Worm (Caenorhabditis elegans) whole organism, L3 larva: ENCODE measurements around the gene ZK616.8.

Source experiments
- ZK546.5 ChIP-seq: sonication (generic microtip); optimal IDR thresholded peaks from 2 replicates; lab custom pipeline; 2017; ENCODE audit warnings: missing biosample characterization, missing genetic modification characterization
- ama-1 ChIP-seq: fragments of 150-350 bp; optimal IDR thresholded peaks from 2 replicates; lab custom pipeline; 2018
- ceh-16 ChIP-seq: sonication (generic microtip); optimal IDR thresholded peaks from 2 replicates; lab custom pipeline; 2017; ENCODE audit warnings: missing biosample characterization, missing genetic modification characterization
- ceh-28 ChIP-seq: fragments of 150-350 bp; optimal IDR thresholded peaks from 2 replicates; lab custom pipeline; 2014; ENCODE audit warnings: missing biosample characterization, missing genetic modification reagents, missing genetic modification characterization
- ceh-82 ChIP-seq: fragments of 150-350 bp; optimal IDR thresholded peaks from 2 replicates; lab custom pipeline; 2014; ENCODE audit warnings: missing biosample characterization, missing genetic modification characterization
- ceh-9 ChIP-seq: sonication (generic microtip); optimal IDR thresholded peaks from 2 replicates; lab custom pipeline; 2018; ENCODE audit warnings: missing biosample characterization, missing genetic modification characterization
- daf-12 ChIP-seq: fragments of 150-350 bp; optimal IDR thresholded peaks from 2 replicates; lab custom pipeline; 2014; ENCODE audit warnings: missing biosample characterization, missing genetic modification reagents, missing genetic modification characterization
- egl-27 ChIP-seq: sonication (generic microtip); optimal IDR thresholded peaks from 4 replicates; lab custom pipeline; 2017; ENCODE audit warnings: missing biosample characterization, missing genetic modification reagents, missing genetic modification characterization
- elt-1 ChIP-seq: fragments of 150-350 bp; optimal IDR thresholded peaks from 2 replicates; lab custom pipeline; 2014; ENCODE audit warnings: missing biosample characterization, missing genetic modification characterization
- elt-2 ChIP-seq: sonication (generic microtip); optimal IDR thresholded peaks from 2 replicates; lab custom pipeline; 2016; ENCODE audit warnings: missing genetic modification reagents, mild to moderate bottlenecking, missing genetic modification characterization, missing compliant biosample characterization
- elt-3 ChIP-seq, 3 experiments: fragments of 150-350 bp in 1 of 3; sonication (generic microtip) in 2 of 3; optimal IDR thresholded peaks; 2 replicates in 2 of 3; 4 replicates in 1 of 3; lab custom pipeline; 2014 to 2017; ENCODE audit warnings: missing biosample characterization in 3 of 3, missing genetic modification characterization in 3 of 3
- eor-1 ChIP-seq, 2 experiments: fragments of 150-350 bp; optimal IDR thresholded peaks; 2 replicates each; lab custom pipeline; 2014 to 2018; ENCODE audit warnings: missing biosample characterization in 2 of 2, missing genetic modification characterization in 2 of 2
- fkh-2 ChIP-seq: fragments of 150-350 bp; optimal IDR thresholded peaks from 2 replicates; lab custom pipeline; 2014; ENCODE audit warnings: missing biosample characterization, missing genetic modification reagents, missing genetic modification characterization
- fos-1 ChIP-seq: fragments of 150-350 bp; optimal IDR thresholded peaks from 2 replicates; lab custom pipeline; 2014; ENCODE audit warnings: missing biosample characterization, missing genetic modification characterization
- hmg-11 ChIP-seq: sonication (generic microtip); optimal IDR thresholded peaks from 2 replicates; lab custom pipeline; 2016; ENCODE audit warnings: missing genetic modification characterization, missing compliant biosample characterization
- jun-1 ChIP-seq: fragments of 150-350 bp; optimal IDR thresholded peaks from 2 replicates; lab custom pipeline; 2014; ENCODE audit warnings: missing biosample characterization, missing genetic modification reagents, missing genetic modification characterization
- lin-15B ChIP-seq: fragments of 150-350 bp; optimal IDR thresholded peaks from 2 replicates; lab custom pipeline; 2014; ENCODE audit warnings: missing biosample characterization, missing genetic modification characterization
- lin-39 ChIP-seq: fragments of 150-350 bp; optimal IDR thresholded peaks from 2 replicates; lab custom pipeline; 2018; ENCODE audit warnings: missing biosample characterization, missing genetic modification reagents, missing genetic modification characterization
- lsy-12 ChIP-seq: sonication (generic microtip); optimal IDR thresholded peaks from 2 replicates; lab custom pipeline; 2016; ENCODE audit warnings: mild to moderate bottlenecking, missing genetic modification characterization, missing compliant biosample characterization
- mdl-1 ChIP-seq: fragments of 150-350 bp; optimal IDR thresholded peaks from 2 replicates; lab custom pipeline; 2014; ENCODE audit warnings: missing biosample characterization, missing genetic modification characterization
- mml-1 ChIP-seq: fragments of 150-350 bp; sonication (generic microtip); optimal IDR thresholded peaks from 3 replicates; lab custom pipeline; 2014; ENCODE audit warnings: missing biosample characterization, missing genetic modification characterization
- nfya-1 ChIP-seq: sonication (generic microtip); optimal IDR thresholded peaks from 2 replicates; lab custom pipeline; 2017; ENCODE audit warnings: missing genetic modification characterization, mild to moderate bottlenecking, missing compliant biosample characterization, antibody characterized with exemption, moderate library complexity; ENCODE audit not compliant: insufficient read depth
- nhr-11 ChIP-seq: fragments of 150-350 bp; optimal IDR thresholded peaks from 2 replicates; lab custom pipeline; 2014; ENCODE audit warnings: missing biosample characterization, missing genetic modification characterization
- nhr-12 ChIP-seq: fragments of 150-350 bp; optimal IDR thresholded peaks from 2 replicates; lab custom pipeline; 2014; ENCODE audit warnings: missing biosample characterization, missing genetic modification characterization
- nhr-23 ChIP-seq: fragments of 150-350 bp; optimal IDR thresholded peaks from 2 replicates; lab custom pipeline; 2014; ENCODE audit warnings: missing biosample characterization, missing genetic modification reagents, missing genetic modification characterization
- nhr-237 ChIP-seq: fragments of 150-350 bp; optimal IDR thresholded peaks from 2 replicates; lab custom pipeline; 2014; ENCODE audit warnings: missing biosample characterization, missing genetic modification characterization
- nhr-25 ChIP-seq: sonication (generic microtip); optimal IDR thresholded peaks from 2 replicates; lab custom pipeline; 2017; ENCODE audit warnings: missing biosample characterization, missing genetic modification characterization
- nhr-28 ChIP-seq: fragments of 150-350 bp; optimal IDR thresholded peaks from 2 replicates; lab custom pipeline; 2014; ENCODE audit warnings: missing biosample characterization, missing genetic modification characterization
- nhr-67 ChIP-seq: fragments of 150-350 bp; optimal IDR thresholded peaks from 2 replicates; lab custom pipeline; 2014; ENCODE audit warnings: missing biosample characterization, missing genetic modification characterization
- nhr-76 ChIP-seq: fragments of 150-350 bp; sonication (generic microtip); optimal IDR thresholded peaks from 5 replicates; lab custom pipeline; 2014; ENCODE audit warnings: missing biosample characterization, missing genetic modification characterization
- nhr-77 ChIP-seq: fragments of 150-350 bp; optimal IDR thresholded peaks from 2 replicates; lab custom pipeline; 2014; ENCODE audit warnings: missing biosample characterization, missing genetic modification characterization
- pha-4 ChIP-seq: fragments of 150-350 bp; optimal IDR thresholded peaks from 2 replicates; lab custom pipeline; 2014; ENCODE audit warnings: missing biosample characterization, missing genetic modification reagents, missing genetic modification characterization
- pqm-1 ChIP-seq: fragments of 150-350 bp; optimal IDR thresholded peaks from 2 replicates; lab custom pipeline; 2017; ENCODE audit warnings: missing biosample characterization, missing genetic modification characterization, inconsistent platforms
- snpc-4 ChIP-seq: fragments of 150-350 bp; optimal IDR thresholded peaks from 2 replicates; lab custom pipeline; 2014; ENCODE audit warnings: missing biosample characterization, missing genetic modification characterization
- tbx-2 ChIP-seq: sonication (generic microtip); optimal IDR thresholded peaks from 2 replicates; lab custom pipeline; 2016; ENCODE audit warnings: mild to moderate bottlenecking, missing genetic modification characterization, missing compliant biosample characterization
- unc-39 ChIP-seq: sonication (generic microtip); optimal IDR thresholded peaks from 4 replicates; lab custom pipeline; 2017; ENCODE audit warnings: missing biosample characterization, missing genetic modification characterization
- unc-62 ChIP-seq: fragments of 150-350 bp; sonication (generic microtip); optimal IDR thresholded peaks from 4 replicates; lab custom pipeline; 2014; ENCODE audit warnings: missing biosample characterization, missing genetic modification reagents, missing genetic modification characterization
- zag-1 ChIP-seq: fragments of 150-350 bp; optimal IDR thresholded peaks from 2 replicates; lab custom pipeline; 2014; ENCODE audit warnings: missing biosample characterization, missing genetic modification characterization
- ztf-4 ChIP-seq: fragments of 150-350 bp; optimal IDR thresholded peaks from 2 replicates; lab custom pipeline; 2014; ENCODE audit warnings: missing biosample characterization, missing genetic modification characterization

ZK616.8 gene

DNA sequence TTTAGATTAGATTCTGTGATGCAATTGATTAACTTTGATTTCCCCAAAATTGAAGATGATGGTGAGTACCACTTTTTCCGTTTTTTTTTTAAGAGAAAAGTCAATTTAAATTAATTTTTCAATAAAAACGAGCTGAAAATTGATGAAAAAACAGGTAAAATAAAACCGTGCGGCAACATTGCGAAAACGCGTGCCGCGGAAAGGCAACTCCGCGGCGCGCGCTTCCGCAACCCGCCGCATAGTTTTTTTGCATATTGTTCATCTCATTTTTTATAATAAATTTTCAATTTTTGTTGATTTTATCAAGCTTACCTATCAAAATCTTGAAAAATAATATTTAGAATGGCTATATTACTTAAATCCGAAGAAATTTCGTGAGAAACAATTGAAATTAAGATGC is 41.1 kb downstream of the ZK616.8 start:
- peak; percentile 40 for TF ChIP-seq nfya-1
- peak; percentile 42 for TF ChIP-seq nhr-23 (tag; lab: Kevin White, UChicago)
- TF ChIP-seq lsy-12 (tag; lab: Kevin White, UChicago), result no peak
- no peak for TF ChIP-seq elt-1 (tag; lab: Kevin White, UChicago)

DNA sequence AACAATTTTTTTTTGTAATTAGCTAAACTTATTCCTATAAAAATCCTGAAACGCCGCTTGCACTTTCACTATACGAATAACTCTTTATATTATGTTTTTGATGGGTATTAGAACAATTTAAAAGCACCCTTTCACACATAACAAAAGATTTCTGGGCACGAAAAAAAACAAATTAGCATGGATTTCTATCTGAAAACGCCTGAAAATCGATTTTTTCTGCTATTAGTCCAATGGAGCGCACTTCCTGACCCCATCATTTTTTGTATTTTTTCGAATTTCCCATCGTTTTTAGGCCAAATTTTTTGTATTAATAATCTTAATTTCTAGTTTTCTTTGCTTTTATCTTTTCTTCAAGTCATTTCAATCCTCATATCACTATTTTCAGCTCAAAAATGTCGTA is 42.6 kb downstream of the ZK616.8 start, which contains the start of gene F41H10.3:
TSS of gene F41H10.3 (plus strand) at position 388 of the 400 bp plus-strand sequence.
- TF ChIP-seq zag-1 (tag; lab: Kevin White, UChicago), result no peak
- TF ChIP-seq lsy-12 (tag; lab: Kevin White, UChicago), result no peak
- no peak for TF ChIP-seq pqm-1
- no peak for TF ChIP-seq unc-39 (tag; lab: Kevin White, UChicago)
- TF ChIP-seq pha-4, result no peak
- no peak for TF ChIP-seq nhr-67
- no peak for TF ChIP-seq nhr-77
- no peak for TF ChIP-seq ceh-82 (tag; lab: Kevin White, UChicago)
- no peak for TF ChIP-seq snpc-4 (tag; lab: Kevin White, UChicago)
- no peak for TF ChIP-seq fkh-2 (tag; lab: Kevin White, UChicago)
- no peak for TF ChIP-seq jun-1 (tag; lab: Kevin White, UChicago)
- TF ChIP-seq nhr-23 (tag; lab: Kevin White, UChicago), result no peak
- TF ChIP-seq elt-3 (tag; optimal IDR thresholded peaks at IDR 0.05; lab: Kevin White, UChicago), result no peak
- no peak for TF ChIP-seq ama-1 (lab: Kevin White, UChicago)
- no peak for TF ChIP-seq nhr-12 (tag; lab: Kevin White, UChicago)
- no peak for TF ChIP-seq ceh-9
- no peak for TF ChIP-seq elt-1 (tag; lab: Kevin White, UChicago)

DNA sequence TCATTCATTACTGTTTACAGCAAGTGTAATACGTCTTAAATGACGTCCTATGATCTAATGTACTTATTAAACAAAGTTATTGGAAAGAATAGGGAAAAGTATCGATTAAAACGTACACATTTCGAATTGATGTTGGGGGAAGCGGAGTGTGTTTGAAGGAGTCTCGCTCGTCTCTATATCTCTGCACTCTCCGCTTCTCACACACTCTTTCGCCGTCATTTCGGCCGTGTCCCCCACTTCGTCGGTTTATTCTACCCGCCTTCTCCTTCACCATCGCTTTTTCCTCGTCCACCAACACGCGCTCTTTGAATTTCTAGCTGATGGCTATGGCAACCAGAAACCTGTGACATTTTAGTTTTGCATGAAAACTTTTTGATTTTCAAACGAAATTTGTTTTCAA is 43.1 kb downstream of the ZK616.8 start:
- TF ChIP-seq egl-27 (tag; lab: Kevin White, UChicago) (no peak), fos-1 (tag; lab: Kevin White, UChicago) (no peak), pha-4 (peak; percentile 37), nhr-67 (no peak), mdl-1 (tag; lab: Kevin White, UChicago) (no peak), nhr-77 (no peak), lin-15B (tag; lab: Kevin White, UChicago) (peak; percentile 70), elt-2 (tag; lab: Kevin White, UChicago) (peak; percentile 25), lsy-12 (tag; lab: Kevin White, UChicago) (no peak), unc-62 (GFP tag; lab: Kevin White, UChicago) (no peak), nfya-1 (peak; percentile 39), eor-1 (tag; optimal IDR thresholded peaks at IDR 0.05; lab: Kevin White, UChicago) (no peak), nhr-25 (tag; lab: Kevin White, UChicago) (peak; percentile 58), daf-12 (tag; lab: Kevin White, UChicago) (no peak), ceh-9 (no peak), unc-39 (tag; lab: Kevin White, UChicago) (no peak), pqm-1 (no peak), snpc-4 (tag; lab: Kevin White, UChicago) (no peak), ceh-16 (tag; lab: Kevin White, UChicago) (no peak), hmg-11 (peak; percentile 53), tbx-2 (tag; lab: Kevin White, UChicago) (no peak), elt-1 (tag; lab: Kevin White, UChicago) (no peak), mml-1 (tag; lab: Kevin White, UChicago) (no peak), elt-3 (tag; optimal IDR thresholded peaks at IDR 0.05; lab: Kevin White, UChicago) (no peak), nhr-237 (tag; lab: Kevin White, UChicago) (no peak), jun-1 (tag; lab: Kevin White, UChicago) (no peak), nhr-28 (no peak), nhr-12 (tag; lab: Kevin White, UChicago) (no peak), ZK546.5 (tag; lab: Kevin White, UChicago) (no peak), fkh-2 (tag; lab: Kevin White, UChicago) (no peak), ceh-28 (tag; lab: Kevin White, UChicago) (peak; percentile 70), nhr-76 (no peak), lin-39 (tag; lab: Kevin White, UChicago) (peak; percentile 31), zag-1 (tag; lab: Kevin White, UChicago) (no peak), ztf-4 (tag; lab: Kevin White, UChicago) (no peak), ama-1 (lab: Kevin White, UChicago) (peak; percentile 60), nhr-11 (tag; lab: Kevin White, UChicago) (no peak)
- TF ChIP-seq, all 47 proteins: peak for 9
